Worm (Caenorhabditis elegans) whole organism, midembryonic: ENCODE measurements around the gene srh-293.

Experiments used
- T22C8.4 ChIP-seq: fragments of 200-800 bp; sonication (Bioruptor generic); IDR thresholded peaks from 2 replicates; pipeline ENCODE4 v1.3.6; 2022; ENCODE audit warnings: missing genetic modification characterization, missing compliant biosample characterization
- cog-1 ChIP-seq: sonication (generic microtip); optimal IDR thresholded peaks from 2 replicates; lab custom pipeline; 2016; ENCODE audit warnings: missing genetic modification characterization, missing compliant biosample characterization
- flt-1 ChIP-seq: fragments of 200-800 bp; sonication (Bioruptor generic); IDR thresholded peaks from 2 replicates; pipeline ENCODE4 v1.3.6; 2022; ENCODE audit warnings: missing genetic modification characterization, missing compliant biosample characterization
- klf-2 ChIP-seq: fragments of 200-800 bp; sonication (Bioruptor generic); conservative IDR thresholded peaks from 2 replicates; pipeline ENCODE4 v1.3.6; 2022; ENCODE audit warnings: missing genetic modification reagents, missing genetic modification characterization, missing compliant biosample characterization
- med-1 ChIP-seq: sonication (generic microtip); optimal IDR thresholded peaks from 2 replicates; lab custom pipeline; 2017; ENCODE audit warnings: missing genetic modification characterization, mild to moderate bottlenecking, missing compliant biosample characterization, antibody characterized with exemption, missing genetic modification reagents; ENCODE audit not compliant: insufficient read depth
- ref-1 ChIP-seq: fragments of 200-800 bp; sonication (Bioruptor generic); conservative IDR thresholded peaks from 2 replicates; pipeline ENCODE4 v1.3.6; 2022; ENCODE audit warnings: missing genetic modification reagents, missing genetic modification characterization, missing compliant biosample characterization
- tab-1 ChIP-seq: fragments of 200-800 bp; sonication (Bioruptor generic); IDR thresholded peaks from 2 replicates; pipeline ENCODE4 v1.3.6; 2022; ENCODE audit warnings: missing genetic modification characterization, missing compliant biosample characterization
- ztf-23 ChIP-seq: fragments of 200-800 bp; sonication (Bioruptor generic); IDR thresholded peaks from 2 replicates; pipeline ENCODE4 v1.3.6; 2022; ENCODE audit warnings: missing genetic modification reagents, missing genetic modification characterization, missing compliant biosample characterization
- ztf-29 ChIP-seq: fragments of 200-800 bp; sonication (Bioruptor generic); IDR thresholded peaks from 2 replicates; pipeline ENCODE4 v1.3.6; 2022; ENCODE audit warnings: missing genetic modification reagents, missing genetic modification characterization, missing compliant biosample characterization

- TF ChIP-seq ztf-29 (no peak), T22C8.4 (GFP tag; lab: Robert Waterston, UW) (no peak), cog-1 (no peak), flt-1 (no peak), med-1 (GFP tag; lab: Kevin White, UChicago) (no peak), tab-1 (no peak), ztf-23 (GFP tag; lab: Robert Waterston, UW) (no peak), klf-2 (GFP tag; lab: Robert Waterston, UW) (no peak), ref-1 (GFP tag; lab: Robert Waterston, UW) (no peak)
These were observed 13.6 kb downstream of the srh-293 start, which contains the start of gene nhr-84 for ce11 chrV:15879508-15879907.
